Worm (Caenorhabditis elegans) whole organism, young adult: Measurements from ENCODE around the gene ZK185.4.

Experiments used
- B0019.2 ChIP-seq: fragments of 200-800 bp; sonication (Bioruptor generic); conservative IDR thresholded peaks from 2 replicates; pipeline ENCODE4 v1.3.6; 2022; ENCODE audit warnings: missing genetic modification reagents, missing genetic modification characterization, missing compliant biosample characterization
- B0261.1 ChIP-seq: sonication (generic microtip); optimal IDR thresholded peaks from 2 replicates; lab custom pipeline; 2016; ENCODE audit warnings: mild to moderate bottlenecking, missing genetic modification characterization, moderate library complexity, missing compliant biosample characterization
- F22D6.2 ChIP-seq: sonication (generic microtip); optimal IDR thresholded peaks from 2 replicates; lab custom pipeline; 2016; ENCODE audit warnings: mild to moderate bottlenecking, missing genetic modification characterization, missing compliant biosample characterization
- F33H1.4 ChIP-seq: fragments of 200-800 bp; sonication (Bioruptor generic); IDR thresholded peaks from 2 replicates; pipeline ENCODE4 v1.3.6; 2022; ENCODE audit warnings: missing genetic modification reagents, missing genetic modification characterization, missing compliant biosample characterization
- K11D2.4 ChIP-seq: fragments of 200-800 bp; sonication (Bioruptor generic); IDR thresholded peaks from 2 replicates; pipeline ENCODE4 v1.3.6; 2022; ENCODE audit warnings: missing genetic modification reagents, missing genetic modification characterization, missing compliant biosample characterization
- Y56A3A.18 ChIP-seq: fragments of 200-800 bp; sonication (Bioruptor generic); IDR thresholded peaks from 2 replicates; pipeline ENCODE4 v1.3.6; 2022; ENCODE audit warnings: missing genetic modification reagents, missing genetic modification characterization, missing compliant biosample characterization
- Y79H2A.3 ChIP-seq: fragments of 200-800 bp; sonication (Bioruptor generic); conservative IDR thresholded peaks from 2 replicates; pipeline ENCODE4 v1.3.6; 2022; ENCODE audit warnings: missing genetic modification reagents, missing genetic modification characterization, missing compliant biosample characterization
- athp-1 ChIP-seq: sonication (generic microtip); optimal IDR thresholded peaks from 2 replicates; lab custom pipeline; 2017; ENCODE audit warnings: mild to moderate bottlenecking, missing genetic modification characterization, missing compliant biosample characterization
- attf-3 ChIP-seq: fragments of 200-800 bp; sonication (Bioruptor generic); conservative IDR thresholded peaks from 2 replicates; pipeline ENCODE4 v1.3.6; 2022; ENCODE audit warnings: missing genetic modification reagents, missing genetic modification characterization, missing compliant biosample characterization
- attf-6 ChIP-seq: fragments of 200-800 bp; sonication (Bioruptor generic); IDR thresholded peaks from 2 replicates; pipeline ENCODE4 v1.3.6; 2022; ENCODE audit warnings: missing genetic modification reagents, missing genetic modification characterization, missing compliant biosample characterization
- bed-1 ChIP-seq: fragments of 200-800 bp; sonication (Bioruptor generic); IDR thresholded peaks from 2 replicates; pipeline ENCODE4 v1.3.6; 2022; ENCODE audit warnings: missing genetic modification reagents, missing genetic modification characterization, missing compliant biosample characterization
- ccch-3 ChIP-seq: fragments of 200-800 bp; sonication (Bioruptor generic); optimal IDR thresholded peaks from 2 replicates; lab custom pipeline; 2018; ENCODE audit warnings: mild to moderate bottlenecking, missing genetic modification characterization, missing compliant biosample characterization
- cebp-1 ChIP-seq, 2 experiments: fragments of 200-800 bp in 1 of 2; sonication (Bioruptor generic) in 1 of 2; sonication (generic microtip) in 1 of 2; IDR thresholded peaks in 1 of 2; optimal IDR thresholded peaks in 1 of 2; 2 replicates each; pipeline versions ENCODE4 v1.3.6 to Lab custom; 2017 to 2022; ENCODE audit warnings: missing compliant biosample characterization in 2 of 2, missing genetic modification characterization in 2 of 2, mild to moderate bottlenecking in 1 of 2, missing genetic modification reagents in 1 of 2, moderate library complexity in 1 of 2
- cebp-2 ChIP-seq: fragments of 200-800 bp; sonication (Bioruptor generic); IDR thresholded peaks from 2 replicates; pipeline ENCODE4 v1.3.6; 2022; ENCODE audit warnings: missing genetic modification characterization, missing compliant biosample characterization
- ceh-40 ChIP-seq: fragments of 200-800 bp; sonication (Bioruptor generic); IDR thresholded peaks from 2 replicates; pipeline ENCODE4 v1.3.6; 2022; ENCODE audit warnings: missing genetic modification characterization, missing compliant biosample characterization
- ceh-91 ChIP-seq: fragments of 200-800 bp; sonication (Bioruptor generic); IDR thresholded peaks from 2 replicates; pipeline ENCODE4 v1.3.6; 2022; ENCODE audit warnings: missing genetic modification reagents, missing genetic modification characterization, missing compliant biosample characterization
- egl-18 ChIP-seq: fragments of 200-800 bp; sonication (Bioruptor generic); IDR thresholded peaks from 2 replicates; pipeline ENCODE4 v1.3.6; 2022; ENCODE audit warnings: missing genetic modification reagents, missing genetic modification characterization, missing compliant biosample characterization
- egl-44 ChIP-seq: fragments of 200-800 bp; sonication (Bioruptor generic); IDR thresholded peaks from 2 replicates; pipeline ENCODE4 v1.3.6; 2022; ENCODE audit warnings: missing genetic modification reagents, missing genetic modification characterization, missing compliant biosample characterization
- hlh-12 ChIP-seq: sonication (generic microtip); optimal IDR thresholded peaks from 2 replicates; lab custom pipeline; 2016; ENCODE audit warnings: missing genetic modification characterization, missing compliant biosample characterization
- let-526 ChIP-seq: fragments of 200-800 bp; sonication (Bioruptor generic); IDR thresholded peaks from 2 replicates; pipeline ENCODE4 v1.3.6; 2022; ENCODE audit warnings: missing genetic modification reagents, missing genetic modification characterization, missing compliant biosample characterization
- let-607 ChIP-seq, 2 experiments: fragments of 200-800 bp in 1 of 2; sonication (Bioruptor generic) in 1 of 2; sonication (generic microtip) in 1 of 2; optimal IDR thresholded peaks; 2 replicates each; lab custom pipeline; 2016 to 2018; ENCODE audit warnings: mild to moderate bottlenecking in 2 of 2, missing compliant biosample characterization in 2 of 2, missing genetic modification characterization in 2 of 2, moderate library complexity in 2 of 2, missing genotype in 1 of 2
- lir-1 ChIP-seq: fragments of 200-800 bp; sonication (Bioruptor generic); conservative IDR thresholded peaks from 2 replicates; pipeline ENCODE4 v1.3.6; 2022; ENCODE audit warnings: missing genetic modification reagents, missing genetic modification characterization, missing compliant biosample characterization
- lsl-1 ChIP-seq: fragments of 200-800 bp; sonication (Bioruptor generic); optimal IDR thresholded peaks from 2 replicates; lab custom pipeline; 2018; ENCODE audit warnings: mild to moderate bottlenecking, missing genetic modification characterization, moderate library complexity, missing compliant biosample characterization
- madf-10 ChIP-seq: sonication (generic microtip); optimal IDR thresholded peaks from 2 replicates; lab custom pipeline; 2016; ENCODE audit warnings: mild to moderate bottlenecking, missing genetic modification characterization, missing compliant biosample characterization
- madf-3 ChIP-seq: fragments of 200-800 bp; sonication (Bioruptor generic); IDR thresholded peaks from 2 replicates; pipeline ENCODE4 v1.3.6; 2022; ENCODE audit warnings: missing genetic modification reagents, missing genetic modification characterization, missing compliant biosample characterization
- madf-6 ChIP-seq: fragments of 200-800 bp; sonication (Bioruptor generic); IDR thresholded peaks from 2 replicates; pipeline ENCODE4 v1.3.6; 2022; ENCODE audit warnings: missing genetic modification reagents, missing genetic modification characterization, missing compliant biosample characterization
- nfya-1 ChIP-seq: sonication (generic microtip); optimal IDR thresholded peaks from 2 replicates; lab custom pipeline; 2017; ENCODE audit warnings: antibody characterized with exemption, missing compliant biosample characterization, missing genetic modification characterization, borderline replicate concordance; ENCODE audit not compliant: insufficient read depth
- nhr-120 ChIP-seq: fragments of 200-800 bp; sonication (Bioruptor generic); IDR thresholded peaks from 2 replicates; pipeline ENCODE4 v1.3.6; 2022; ENCODE audit warnings: missing genetic modification characterization, missing compliant biosample characterization
- nhr-27 ChIP-seq: fragments of 200-800 bp; sonication (Bioruptor generic); optimal IDR thresholded peaks from 2 replicates; lab custom pipeline; 2018; ENCODE audit warnings: mild to moderate bottlenecking, missing genetic modification characterization, moderate library complexity, missing compliant biosample characterization
- nhr-80 ChIP-seq: sonication (generic microtip); optimal IDR thresholded peaks from 2 replicates; lab custom pipeline; 2016; ENCODE audit warnings: missing genetic modification characterization, missing compliant biosample characterization
- pbrm-1 ChIP-seq: fragments of 200-800 bp; sonication (Bioruptor generic); IDR thresholded peaks from 2 replicates; pipeline ENCODE4 v1.3.6; 2022; ENCODE audit warnings: missing genetic modification reagents, missing genetic modification characterization, missing compliant biosample characterization
- rec-8 ChIP-seq, 2 experiments: sonication (generic microtip); optimal IDR thresholded peaks; 2 replicates each; lab custom pipeline; 2016; ENCODE audit warnings: mild to moderate bottlenecking in 2 of 2, missing genetic modification characterization in 2 of 2, missing genetic modification reagents in 2 of 2, missing genotype in 2 of 2, missing biosample characterization in 1 of 2, missing compliant biosample characterization in 1 of 2, moderate library complexity in 1 of 2
- rpc-1 ChIP-seq, 2 experiments: fragments of 150-350 bp in 1 of 2; sonication (generic microtip) in 1 of 2; optimal IDR thresholded peaks; 2 replicates each; lab custom pipeline; 2014 to 2018; ENCODE audit warnings: missing biosample characterization in 1 of 2, missing genetic modification characterization in 1 of 2, missing genetic modification reagents in 1 of 2, missing genotype in 1 of 2
- tbx-9 ChIP-seq: sonication (generic microtip); optimal IDR thresholded peaks from 2 replicates; lab custom pipeline; 2016; ENCODE audit warnings: borderline replicate concordance, missing genetic modification characterization, inconsistent platforms, missing compliant biosample characterization
- unc-130 ChIP-seq: sonication (generic microtip); optimal IDR thresholded peaks from 2 replicates; lab custom pipeline; 2016; ENCODE audit warnings: missing genetic modification reagents, missing genetic modification characterization, missing compliant biosample characterization
- zfh-2 ChIP-seq: fragments of 200-800 bp; sonication (Bioruptor generic); conservative IDR thresholded peaks from 2 replicates; pipeline ENCODE4 v1.3.6; 2022; ENCODE audit warnings: missing genetic modification reagents, missing genetic modification characterization, missing compliant biosample characterization
- ztf-18 ChIP-seq: sonication (generic microtip); optimal IDR thresholded peaks from 2 replicates; lab custom pipeline; 2016; ENCODE audit warnings: missing genotype, mild to moderate bottlenecking, missing genetic modification characterization, missing compliant biosample characterization
- ztf-26 ChIP-seq: sonication (generic microtip); optimal IDR thresholded peaks from 2 replicates; lab custom pipeline; 2017; ENCODE audit warnings: missing genetic modification characterization, missing compliant biosample characterization
- ztf-28 ChIP-seq: fragments of 200-800 bp; sonication (Bioruptor generic); IDR thresholded peaks from 2 replicates; pipeline ENCODE4 v1.3.6; 2022; ENCODE audit warnings: missing genetic modification reagents, missing genetic modification characterization, missing compliant biosample characterization

ZK185.4 gene

ce11 chrIV:4557130-4557529, 24.2 kb upstream of the ZK185.4 start:
- no peak for TF ChIP-seq attf-6 (GFP tag; lab: Robert Waterston, UW)
- no peak for TF ChIP-seq nfya-1
- TF ChIP-seq let-526, result no peak
- TF ChIP-seq nhr-120 (GFP tag; lab: Robert Waterston, UW), result no peak
- no peak for TF ChIP-seq cebp-2 (GFP tag; lab: Robert Waterston, UW)
- TF ChIP-seq Y56A3A.18 (GFP tag; lab: Robert Waterston, UW), result no peak
- TF ChIP-seq lir-1, result no peak
- no peak for TF ChIP-seq ztf-28 (GFP tag; lab: Robert Waterston, UW)
- no peak for TF ChIP-seq madf-6 (GFP tag; lab: Robert Waterston, UW)
- TF ChIP-seq athp-1 (tag; lab: Kevin White, UChicago), result no peak
- TF ChIP-seq lsl-1 (GFP tag; lab: Kevin White, UChicago), result no peak
- TF ChIP-seq ccch-3, result no peak
- no peak for TF ChIP-seq attf-3 (GFP tag; lab: Robert Waterston, UW)
- no peak for TF ChIP-seq K11D2.4 (GFP tag; lab: Robert Waterston, UW)
- no peak for TF ChIP-seq F22D6.2 (tag; lab: Kevin White, UChicago)
- TF ChIP-seq hlh-12 (tag; lab: Kevin White, UChicago), result no peak
- no peak for TF ChIP-seq ceh-91 (GFP tag; lab: Robert Waterston, UW)
- TF ChIP-seq F33H1.4, result no peak
- no peak for TF ChIP-seq egl-44 (GFP tag; lab: Robert Waterston, UW)
- TF ChIP-seq nhr-27 (tag; lab: Kevin White, UChicago), result no peak

- TF ChIP-seq cebp-1 (GFP tag; IDR thresholded peaks at IDR 0.05; lab: Robert Waterston, UW), result no peak
- TF ChIP-seq cebp-1 (tag; optimal IDR thresholded peaks at IDR 0.05; lab: Kevin White, UChicago), result peak; percentile 67
- no peak for TF ChIP-seq tbx-9 (tag; lab: Kevin White, UChicago)
- TF ChIP-seq, all 124 proteins: peak for 1
These were observed 18.6 kb upstream of the ZK185.4 start for ce11 chrIV:4551562-4551961.

DNA sequence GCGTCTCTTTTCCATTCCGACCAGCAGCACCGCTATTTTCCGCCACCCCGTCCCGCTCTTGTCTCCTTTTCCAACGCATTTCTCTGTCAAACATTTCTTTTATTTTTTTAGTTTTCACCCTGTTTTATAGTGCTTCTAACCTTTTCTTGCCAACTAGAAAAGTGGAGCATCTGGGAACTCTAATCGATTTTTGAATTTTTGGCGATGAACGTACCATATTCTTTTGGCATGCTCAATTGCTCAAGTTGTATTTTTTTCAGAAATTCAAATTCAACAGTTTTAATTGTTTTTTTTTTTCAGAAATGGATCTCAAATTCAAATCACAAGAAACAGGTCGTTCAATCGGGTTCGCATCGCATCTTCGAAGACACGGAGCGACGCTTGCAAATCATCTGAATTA, 15.3 kb upstream of the ZK185.4 start, which contains the start of gene ZK185.1:
Gene ZK185.1, plus strand, starts transcription at position 301 of the 400 bp plus-strand sequence.
- TF ChIP-seq zfh-2 (GFP tag; lab: Robert Waterston, UW) (0 out of 2 replicates have a peak, but pooled peaks have one; percentile 12), nhr-120 (GFP tag; lab: Robert Waterston, UW) (no peak), bed-1 (GFP tag; lab: Robert Waterston, UW) (no peak), ztf-26 (tag; lab: Kevin White, UChicago) (no peak), ztf-18 (tag; lab: Kevin White, UChicago) (no peak), rec-8 (tag; optimal IDR thresholded peaks at IDR 0.05; lab: Kevin White, UChicago) (no peak), nhr-80 (no peak), B0261.1 (tag; lab: Kevin White, UChicago) (no peak), let-607 (tag; optimal IDR thresholded peaks at IDR 0.05; lab: Kevin White, UChicago) (no peak)
- TF ChIP-seq, all 124 proteins: peak for 1

DNA sequence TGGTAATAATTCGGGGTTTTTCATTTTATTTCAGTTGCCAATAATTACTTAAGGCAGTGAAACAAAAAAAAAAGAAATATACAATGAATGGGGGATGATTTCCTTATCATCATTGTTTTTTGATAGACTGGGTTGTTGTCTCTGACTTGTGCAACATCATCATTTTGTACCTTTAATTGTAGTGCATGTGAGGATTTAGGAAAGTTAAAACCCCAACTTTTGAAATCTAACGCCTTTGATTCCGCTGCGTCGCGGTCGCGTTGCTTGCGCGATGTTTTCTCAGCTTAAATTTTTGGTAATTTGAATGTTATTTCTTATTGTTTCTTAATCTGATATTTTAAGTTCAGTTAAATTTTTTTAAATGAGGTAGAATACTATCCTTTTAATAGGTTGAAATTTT, 12.9 kb upstream of the ZK185.4 start, which contains the start of gene ZK185.5:
Gene ZK185.5, minus strand, starts transcription at position 101 of the 400 bp plus-strand sequence.
- TF ChIP-seq madf-10 (tag; lab: Kevin White, UChicago) (no peak), hlh-12 (tag; lab: Kevin White, UChicago) (no peak), egl-18 (no peak), madf-3 (no peak), Y79H2A.3 (GFP tag; lab: Robert Waterston, UW) (no peak), pbrm-1 (GFP tag; lab: Robert Waterston, UW) (no peak), B0019.2 (GFP tag; lab: Robert Waterston, UW) (no peak), ceh-40 (GFP tag; lab: Robert Waterston, UW) (no peak), unc-130 (no peak), rpc-1 (optimal IDR thresholded peaks at IDR 0.05; lab: Kevin White, UChicago) (no peak), rpc-1 (tag; optimal IDR thresholded peaks at IDR 0.05; lab: Kevin White, UChicago) (no peak), zfh-2 (GFP tag; lab: Robert Waterston, UW) (no peak)
